Worm (Caenorhabditis elegans): Measurements from ENCODE around the gene selt-1.2.

DNA sequence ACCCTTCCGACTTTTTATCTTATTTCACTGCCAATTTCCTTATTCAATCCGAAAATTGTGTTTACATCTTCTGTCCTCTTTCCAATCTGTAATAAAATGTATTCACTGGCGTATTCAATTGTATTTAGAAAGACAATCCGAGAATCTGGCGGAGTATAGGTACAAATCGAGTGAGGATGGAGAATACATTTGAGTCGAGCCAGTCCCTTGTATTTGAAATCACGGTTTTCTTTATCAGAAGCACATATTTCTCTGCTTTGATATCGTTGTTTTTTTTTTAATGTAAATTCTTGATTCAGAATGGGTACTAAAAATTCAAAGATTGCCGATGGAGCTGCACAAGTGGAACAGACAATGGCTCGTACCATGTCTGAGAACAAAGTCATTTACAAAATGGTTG lies 16.9 kb upstream of the selt-1.2 start, which contains the start of gene ocr-1:
- TF ChIP-seq aly-1 (tag; optimal IDR thresholded peaks at IDR 0.05) (no peak), ama-1 (optimal IDR thresholded peaks at IDR 0.05) (no peak), hnd-1 (tag; optimal IDR thresholded peaks at IDR 0.05) (no peak), sea-1 (GFP tag; conservative IDR thresholded peaks at IDR 0.05) (no peak), ets-7 (tag; optimal IDR thresholded peaks at IDR 0.05) (no peak), B0310.2 (tag; optimal IDR thresholded peaks at IDR 0.05) (no peak), F13C5.2 (tag; optimal IDR thresholded peaks at IDR 0.05) (no peak), flt-1 (GFP tag; IDR thresholded peaks at IDR 0.05) (no peak), ceh-36 (tag; optimal IDR thresholded peaks at IDR 0.05) (no peak), hmbx-1 (tag; optimal IDR thresholded peaks at IDR 0.05) (no peak), tbx-37 (GFP tag; conservative IDR thresholded peaks at IDR 0.05) (no peak), ceh-13 (GFP tag; optimal IDR thresholded peaks at IDR 0.05) (no peak), scrt-1 (GFP tag; IDR thresholded peaks at IDR 0.05) (no peak), tbx-11 (GFP tag; IDR thresholded peaks at IDR 0.05) (no peak)
